Fruit fly (Drosophila melanogaster) whole organism, pupa: Measurements from ENCODE around the gene CG5194.

ENCODE experiments used
- CG12605 ChIP-seq: fragments of 200-800 bp; sonication (Bioruptor generic); IDR thresholded peaks from 2 replicates; pipeline ENCODE4 v1.3.6; 2022; ENCODE audit warnings: missing biosample characterization, missing genetic modification characterization
- CG13204 ChIP-seq: fragments of 200-800 bp; sonication (Bioruptor generic); optimal IDR thresholded peaks from 2 replicates; lab custom pipeline; 2018; ENCODE audit warnings: missing biosample characterization, mild to moderate bottlenecking, missing genetic modification characterization, moderate library complexity
- CG15710 ChIP-seq: fragments of 200-800 bp; sonication (Bioruptor generic); optimal IDR thresholded peaks from 2 replicates; lab custom pipeline; 2018; ENCODE audit warnings: missing biosample characterization, mild to moderate bottlenecking, missing genetic modification characterization, moderate library complexity
- CG34367 ChIP-seq: fragments of 200-800 bp; sonication (Bioruptor generic); optimal IDR thresholded peaks from 2 replicates; lab custom pipeline; 2018; ENCODE audit warnings: missing biosample characterization, mild to moderate bottlenecking, missing genetic modification characterization
- CG4496 ChIP-seq: fragments of 200-800 bp; sonication (Bioruptor generic); IDR thresholded peaks from 3 replicates; pipeline ENCODE4 v1.3.6; 2022; ENCODE audit warnings: missing biosample characterization, missing genetic modification characterization
- D1 ChIP-seq: fragments of 200-800 bp; sonication (Bioruptor generic); optimal IDR thresholded peaks from 2 replicates; lab custom pipeline; 2018; ENCODE audit warnings: missing biosample characterization, mild to moderate bottlenecking, missing genetic modification characterization, moderate library complexity
- EcR ChIP-seq: fragments of 200-800 bp; sonication (Bioruptor generic); optimal IDR thresholded peaks from 3 replicates; lab custom pipeline; 2019; ENCODE audit warnings: missing biosample characterization, missing genetic modification characterization, mild to moderate bottlenecking, moderate library complexity, missing genetic modification reagents
- rn ChIP-seq: fragments of 200-800 bp; sonication (Bioruptor generic); IDR thresholded peaks from 2 replicates; pipeline ENCODE4 v1.3.6; 2022; ENCODE audit warnings: missing biosample characterization, missing genetic modification characterization

DNA sequence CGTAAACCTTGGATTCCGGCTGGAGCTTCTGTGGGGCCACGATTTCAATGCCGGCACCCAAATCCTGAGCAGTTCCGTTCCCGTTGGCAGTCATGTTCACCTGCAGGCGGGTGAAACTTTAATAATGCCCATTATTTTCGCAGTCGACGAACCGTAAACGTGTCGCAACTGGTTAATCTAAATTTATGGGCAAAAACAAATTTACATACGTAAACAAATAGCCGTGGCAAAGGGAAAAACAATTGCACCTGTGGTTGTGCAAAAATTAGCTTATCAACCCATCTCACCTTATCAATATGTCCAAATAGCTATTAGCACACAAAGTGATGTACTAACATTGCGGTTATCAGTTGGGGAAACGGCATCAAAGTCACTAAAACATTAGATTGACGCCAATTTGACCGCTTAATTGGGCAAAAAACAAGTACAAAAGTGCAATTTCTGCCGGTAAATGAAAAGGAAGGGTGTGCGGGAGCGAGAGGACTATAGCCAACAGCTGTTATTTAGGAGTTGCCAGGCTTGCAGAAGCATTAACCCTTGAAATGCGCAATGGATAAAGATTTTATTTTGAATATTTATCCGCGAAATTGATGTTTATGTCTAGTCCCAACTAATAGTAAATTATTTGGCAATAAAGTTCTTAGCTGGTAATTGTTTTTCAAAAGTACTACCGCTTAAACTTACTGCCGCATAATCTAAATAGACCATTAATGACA, 24.3 kb downstream of the CG5194 start:
- no peak for TF ChIP-seq EcR (GFP tag; lab: Kevin White, UChicago)
- TF ChIP-seq D1 (tag; lab: Kevin White, UChicago): no peak
- TF ChIP-seq CG12605 (GFP tag; lab: Robert Waterston, UW): no peak
- TF ChIP-seq rn (GFP tag; lab: Robert Waterston, UW): no peak
- peak; percentile 27; the same call in 1 of the 3 replicates for TF ChIP-seq CG4496 (GFP tag; lab: Robert Waterston, UW)
- no peak for TF ChIP-seq CG34367 (tag; lab: Kevin White, UChicago)
- no peak for TF ChIP-seq CG13204
- TF ChIP-seq CG15710 (tag; lab: Kevin White, UChicago): no peak
